Worm (Caenorhabditis elegans) whole organism, L3 larva: ENCODE measurements around the gene F49C12.4.

Experiments
- ama-1 ChIP-seq: fragments of 150-350 bp; optimal IDR thresholded peaks from 2 replicates; lab custom pipeline; 2018
- fkh-10 ChIP-seq: sonication (generic microtip); optimal IDR thresholded peaks from 2 replicates; lab custom pipeline; 2017; ENCODE audit warnings: missing biosample characterization, missing genetic modification reagents, missing genetic modification characterization
- nhr-23 ChIP-seq: fragments of 150-350 bp; optimal IDR thresholded peaks from 2 replicates; lab custom pipeline; 2014; ENCODE audit warnings: missing biosample characterization, missing genetic modification reagents, missing genetic modification characterization
- unc-62 ChIP-seq: fragments of 150-350 bp; sonication (generic microtip); optimal IDR thresholded peaks from 4 replicates; lab custom pipeline; 2014; ENCODE audit warnings: missing biosample characterization, missing genetic modification reagents, missing genetic modification characterization

DNA sequence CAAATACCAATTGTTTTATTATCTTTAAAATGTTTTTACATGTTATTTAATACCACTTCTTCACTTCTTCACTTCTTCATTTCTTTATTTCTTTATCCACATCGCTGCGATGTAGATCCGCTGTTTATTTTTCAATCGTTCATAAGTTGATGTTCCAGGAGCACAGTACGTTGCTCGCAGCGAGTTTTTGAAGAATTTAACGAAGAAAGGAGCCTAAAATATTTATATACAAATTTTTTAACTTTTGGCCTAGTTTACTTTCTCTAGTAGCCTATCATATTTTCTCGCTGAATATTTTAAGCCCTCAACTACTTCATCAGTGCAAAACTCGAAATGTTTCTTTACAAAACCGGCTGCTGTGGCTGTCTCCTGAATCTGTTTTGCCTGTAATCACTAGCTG, 14.3 kb upstream of the F49C12.4 start:
- TF ChIP-seq unc-62 (GFP tag; lab: Kevin White, UChicago) = no peak
- no peak for TF ChIP-seq nhr-23 (tag; lab: Kevin White, UChicago)
- TF ChIP-seq ama-1 (lab: Kevin White, UChicago) = no peak
- no peak for TF ChIP-seq fkh-10 (GFP tag; lab: Kevin White, UChicago)
